Worm (Caenorhabditis elegans) whole organism, L2 larva: Measurements from ENCODE around the gene B0391.14.

Experiments used
- blmp-1 ChIP-seq: sonication (generic microtip); optimal IDR thresholded peaks from 2 replicates; lab custom pipeline; 2017; ENCODE audit warnings: missing genetic modification characterization, mild to moderate bottlenecking, missing compliant biosample characterization, antibody characterized with exemption, moderate library complexity; ENCODE audit not compliant: insufficient read depth
- ceh-16 ChIP-seq: fragments of 150-350 bp; optimal IDR thresholded peaks from 2 replicates; lab custom pipeline; 2014; ENCODE audit warnings: missing biosample characterization, missing genetic modification characterization
- nhr-12 ChIP-seq: fragments of 150-350 bp; optimal IDR thresholded peaks from 2 replicates; lab custom pipeline; 2014; ENCODE audit warnings: missing biosample characterization, missing genetic modification characterization
- skn-1 ChIP-seq: sonication (generic microtip); optimal IDR thresholded peaks from 2 replicates; lab custom pipeline; 2017; ENCODE audit warnings: missing biosample characterization, missing genetic modification characterization

DNA sequence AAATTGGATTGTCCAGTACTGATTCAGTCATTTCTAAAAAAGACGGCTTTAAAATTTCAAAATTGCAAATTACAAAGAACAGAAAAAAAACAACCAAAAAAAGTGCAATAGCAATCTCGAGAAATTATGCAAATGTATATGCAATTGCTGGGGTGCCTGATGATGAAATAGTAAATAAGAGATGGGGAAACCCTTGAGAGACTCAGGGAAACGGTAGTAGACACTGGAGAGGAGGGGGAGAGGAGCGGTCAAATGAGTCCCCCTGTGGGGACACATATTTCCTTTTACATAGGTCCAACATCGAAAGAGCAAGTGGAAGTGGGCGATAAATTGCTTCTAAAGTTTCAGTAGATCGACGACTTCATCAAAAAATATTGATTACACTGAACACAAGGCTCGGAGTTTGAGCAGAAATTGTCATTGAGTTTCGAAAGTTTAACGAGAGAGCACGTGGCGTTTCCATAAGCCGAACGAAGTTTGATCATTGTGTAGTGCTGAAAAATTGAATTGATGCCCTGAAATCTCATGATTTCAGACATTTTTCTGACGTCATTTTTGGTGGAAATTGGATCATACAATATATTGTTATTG is 10.8 kb upstream of the B0391.14 start, which contains the start of the genes fbxa-153 and str-12:
- TF ChIP-seq ceh-16 (tag; lab: Kevin White, UChicago) (no peak), nhr-12 (tag; lab: Kevin White, UChicago) (no peak), blmp-1 (tag; lab: Kevin White, UChicago) (no peak), skn-1 (tag; lab: Kevin White, UChicago) (no peak)
